Worm (Caenorhabditis elegans): ENCODE data around the gene rpb-9.

The rpb-9 gene

DNA sequence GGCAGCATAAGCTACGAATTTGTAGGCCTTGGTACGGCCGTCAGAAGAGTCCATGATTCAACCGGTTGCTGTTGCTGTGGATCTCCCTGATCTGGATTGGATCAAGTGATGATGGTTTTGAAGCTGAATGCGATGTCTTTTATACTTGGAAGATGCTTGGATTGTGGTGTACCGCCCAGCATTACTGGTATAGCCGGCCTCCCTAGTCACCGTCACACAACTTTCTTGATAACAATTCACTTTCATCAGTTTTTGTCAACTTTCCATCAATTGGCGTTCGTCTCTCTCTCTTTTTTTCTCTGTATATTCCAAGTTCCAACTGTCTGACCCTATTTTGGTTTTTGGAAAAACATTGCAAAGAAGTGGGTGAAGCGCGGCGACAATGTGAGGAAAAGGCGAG lies 38.7 kb upstream of the rpb-9 start, which contains the start of gene col-43:
Gene col-43, minus strand, starts transcription at position 101 of the 400 bp plus-strand sequence.
- TF ChIP-seq ces-1 (GFP tag; optimal IDR thresholded peaks at IDR 0.05) (no peak), nhr-76 (tag; optimal IDR thresholded peaks at IDR 0.05) (no peak), nhr-111 (GFP tag; optimal IDR thresholded peaks at IDR 0.05) (no peak), nhr-42 (GFP tag; IDR thresholded peaks at IDR 0.05) (no peak), lin-38 (GFP tag; IDR thresholded peaks at IDR 0.05) (no peak), daf-8 (GFP tag; IDR thresholded peaks at IDR 0.05) (no peak), lin-1 (GFP tag; IDR thresholded peaks at IDR 0.05) (no peak), nhr-237 (tag; optimal IDR thresholded peaks at IDR 0.05) (no peak), attf-4 (tag; optimal IDR thresholded peaks at IDR 0.05) (no peak), daf-12 (tag; optimal IDR thresholded peaks at IDR 0.05) (no peak), saeg-2 (GFP tag; IDR thresholded peaks at IDR 0.05) (no peak), zag-1 (tag; optimal IDR thresholded peaks at IDR 0.05) (no peak), Y75B8A.6 (GFP tag; IDR thresholded peaks at IDR 0.05) (no peak), lsy-2 (tag; optimal IDR thresholded peaks at IDR 0.05) (no peak), F26F4.8 (GFP tag; conservative IDR thresholded peaks at IDR 0.05) (no peak), fos-1 (tag; optimal IDR thresholded peaks at IDR 0.05) (no peak), lin-15B (tag; optimal IDR thresholded peaks at IDR 0.05) (no peak), T26A8.4 (GFP tag; IDR thresholded peaks at IDR 0.05) (no peak), mdl-1 (tag; optimal IDR thresholded peaks at IDR 0.05) (no peak)

DNA sequence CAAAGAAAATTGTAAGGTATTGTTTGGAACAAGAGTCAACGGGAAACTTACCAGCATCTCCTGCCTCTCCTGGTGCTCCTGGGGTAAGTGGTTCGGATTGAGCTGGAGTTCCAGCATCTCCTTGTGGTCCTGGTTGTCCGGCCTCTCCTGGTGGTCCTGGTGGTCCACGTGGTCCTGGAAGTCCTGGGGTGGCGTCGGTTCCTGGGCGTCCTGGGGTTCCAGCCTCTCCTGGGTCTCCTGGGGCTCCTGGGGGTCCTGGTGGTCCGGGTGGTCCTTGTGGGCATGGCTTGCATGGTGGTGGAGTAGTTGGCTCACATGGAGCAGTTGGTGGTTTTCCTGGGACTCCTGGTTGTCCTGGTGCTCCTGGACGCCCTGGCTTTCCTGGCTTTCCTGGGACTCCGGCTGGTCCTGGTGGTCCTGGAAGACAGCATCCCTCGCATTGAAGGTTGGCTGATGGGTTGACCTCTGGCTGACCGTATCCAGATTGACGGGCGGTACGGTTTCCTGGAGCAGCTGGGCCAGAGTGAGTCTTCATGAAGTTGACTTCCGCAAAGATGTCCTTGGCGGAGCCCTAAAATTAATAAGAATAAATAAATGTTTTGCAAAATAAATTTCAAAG lies 38.0 kb upstream of the rpb-9 start:
- TF ChIP-seq dmd-9 (GFP tag; IDR thresholded peaks at IDR 0.05) = no peak
- TF ChIP-seq set-16 (GFP tag; IDR thresholded peaks at IDR 0.05) = peak; percentile 96
- TF ChIP-seq saeg-2 (GFP tag; IDR thresholded peaks at IDR 0.05) = no peak
- TF ChIP-seq aha-1 (tag) = peak; percentile 30

DNA sequence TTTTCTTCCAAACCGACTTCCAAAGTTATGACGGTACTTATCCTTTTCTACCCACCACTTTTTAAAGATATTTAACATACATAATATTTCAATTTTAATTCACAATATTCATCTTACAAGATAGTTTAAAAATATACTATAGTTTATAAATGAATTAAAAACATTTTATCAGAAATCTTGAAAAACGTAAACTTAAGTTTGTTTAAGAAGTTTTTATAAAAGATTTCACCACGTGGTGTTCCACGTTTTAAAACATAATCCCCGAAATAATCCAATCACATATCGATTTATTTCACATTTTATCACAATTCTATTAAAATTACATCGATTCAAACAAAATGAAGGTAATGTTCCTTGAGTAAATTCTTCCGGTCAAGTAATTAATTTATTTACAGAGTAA lies 34.6 kb upstream of the rpb-9 start, which contains the start of gene ZC513.3:
Gene ZC513.3, plus strand, starts transcription at position 301 of the 400 bp plus-strand sequence.
- TF ChIP-seq cey-2 (tag; optimal IDR thresholded peaks at IDR 0.05; ENCODE audit: borderline replicate concordance, insufficient read depth) = no peak
- TF ChIP-seq hlh-11 (tag; optimal IDR thresholded peaks at IDR 0.05) = no peak
- TF ChIP-seq spr-3 (GFP tag; optimal IDR thresholded peaks at IDR 0.05) = no peak
- no peak for TF ChIP-seq dmd-8 (GFP tag; IDR thresholded peaks at IDR 0.05)
- TF ChIP-seq zfp-2 (tag; optimal IDR thresholded peaks at IDR 0.05) = no peak
- TF ChIP-seq nhr-102 (tag; optimal IDR thresholded peaks at IDR 0.05) = no peak
- no peak for TF ChIP-seq mxl-2 (GFP tag; conservative IDR thresholded peaks at IDR 0.05)
- no peak for TF ChIP-seq lsy-2 (tag; optimal IDR thresholded peaks at IDR 0.05)
- no peak for TF ChIP-seq ztf-7 (tag; optimal IDR thresholded peaks at IDR 0.05)
- TF ChIP-seq nhr-77 (tag; optimal IDR thresholded peaks at IDR 0.05) = no peak
- no peak for TF ChIP-seq dmd-9 (GFP tag; IDR thresholded peaks at IDR 0.05)
- TF ChIP-seq mxl-3 (GFP tag; optimal IDR thresholded peaks at IDR 0.05) = no peak
- TF ChIP-seq daf-16 (GFP tag; optimal IDR thresholded peaks at IDR 0.05) = no peak
- no peak for TF ChIP-seq daf-16 (tag; optimal IDR thresholded peaks at IDR 0.05)
- no peak for TF ChIP-seq F49E8.2 (tag; optimal IDR thresholded peaks at IDR 0.05; ENCODE audit: borderline replicate concordance)

DNA sequence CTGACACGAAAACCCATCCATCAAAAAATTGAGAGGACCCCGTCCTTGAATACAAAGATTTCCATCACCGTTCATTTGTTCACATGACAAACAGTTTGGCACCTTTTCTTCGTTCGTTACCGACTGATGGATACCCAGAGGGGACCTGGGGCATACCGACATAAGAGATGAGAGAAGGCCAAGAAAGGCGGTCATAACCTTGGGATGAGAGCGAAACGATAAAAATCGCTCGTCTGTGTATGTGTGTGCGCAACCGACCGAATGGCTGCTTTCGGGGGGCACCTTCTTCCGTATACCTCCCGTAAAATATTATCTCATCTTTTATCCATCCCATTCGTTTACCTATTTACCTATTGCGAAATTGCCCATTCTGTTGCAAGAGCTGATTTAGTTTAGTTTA lies 32.8 kb upstream of the rpb-9 start:
- peak; percentile 3 for TF ChIP-seq mes-2 (tag; optimal IDR thresholded peaks at IDR 0.05; ENCODE audit: poor library complexity, severe bottlenecking)
- no peak for TF ChIP-seq lin-29 (GFP tag; IDR thresholded peaks at IDR 0.05)
- TF ChIP-seq skn-1 (tag; optimal IDR thresholded peaks at IDR 0.05) = no peak
- peak; percentile 16 for TF ChIP-seq nhr-28 (tag; optimal IDR thresholded peaks at IDR 0.05)
- TF ChIP-seq aly-2 (tag; optimal IDR thresholded peaks at IDR 0.05) = no peak
- no peak for TF ChIP-seq hif-1 (tag; optimal IDR thresholded peaks at IDR 0.05)
- TF ChIP-seq hlh-11 (tag; optimal IDR thresholded peaks at IDR 0.05) = peak; percentile 5
- TF ChIP-seq egl-43 (GFP tag; IDR thresholded peaks at IDR 0.05) = no peak
- no peak for TF ChIP-seq lin-1 (GFP tag; IDR thresholded peaks at IDR 0.05)
- TF ChIP-seq dpl-1 (GFP tag; optimal IDR thresholded peaks at IDR 0.05) = no peak

All from whole organism, L4 larva.